Fruit fly (Drosophila melanogaster) whole organism, embryonic: ENCODE measurements around the gene UQCR-Q.

Source experiments
- Abd-B ChIP-seq: fragments of 200-800 bp; sonication (Bioruptor generic); optimal IDR thresholded peaks from 2 replicates; lab custom pipeline; 2018; ENCODE audit warnings: missing biosample characterization, mild to moderate bottlenecking, missing genetic modification characterization, moderate library complexity
- Aef1 ChIP-seq: fragments of 200-800 bp; sonication (Bioruptor generic); IDR thresholded peaks from 3 replicates; pipeline ENCODE4 v1.3.6; 2022; ENCODE audit warnings: missing biosample characterization, missing genetic modification characterization
- Atf6 ChIP-seq: fragments of 200-800 bp; sonication (Bioruptor generic); IDR thresholded peaks from 2 replicates; pipeline ENCODE4 v1.3.6; 2022; ENCODE audit warnings: missing biosample characterization, missing genetic modification characterization
- Bdp1 ChIP-seq: fragments of 200-800 bp; sonication (Bioruptor generic); optimal IDR thresholded peaks from 3 replicates; lab custom pipeline; 2016; ENCODE audit warnings: missing biosample characterization, missing genetic modification characterization
- CG1024 ChIP-seq: fragments of 200-800 bp; sonication (Bioruptor generic); IDR thresholded peaks from 2 replicates; pipeline ENCODE4 v1.3.6; 2022; ENCODE audit warnings: missing biosample characterization, missing genetic modification characterization
- CG10543 ChIP-seq: fragments of 200-800 bp; sonication (Bioruptor generic); optimal IDR thresholded peaks from 3 replicates; lab custom pipeline; 2017; ENCODE audit warnings: missing biosample characterization, mild to moderate bottlenecking, missing genetic modification characterization, moderate library complexity
- CG10979 ChIP-seq: fragments of 200-800 bp; sonication (Bioruptor generic); optimal IDR thresholded peaks from 2 replicates; lab custom pipeline; 2018; ENCODE audit warnings: missing biosample characterization, mild to moderate bottlenecking, missing genetic modification characterization, moderate library complexity
- CG12236 ChIP-seq: fragments of 200-800 bp; sonication (Bioruptor generic); optimal IDR thresholded peaks from 2 replicates; lab custom pipeline; 2016; ENCODE audit warnings: missing biosample characterization, missing genetic modification characterization
- CG13287 ChIP-seq: fragments of 200-800 bp; sonication (Bioruptor generic); IDR thresholded peaks from 2 replicates; pipeline ENCODE4 v1.3.6; 2022; ENCODE audit warnings: missing biosample characterization, missing genetic modification characterization; ENCODE audit not compliant: partially characterized antibody
- CG14860 ChIP-seq: fragments of 200-800 bp; sonication (Bioruptor generic); IDR thresholded peaks from 3 replicates; pipeline ENCODE4 v1.3.6; 2022; ENCODE audit warnings: missing biosample characterization, missing genetic modification characterization; ENCODE audit not compliant: partially characterized antibody
- CG15601 ChIP-seq: fragments of 200-800 bp; sonication (Bioruptor generic); optimal IDR thresholded peaks from 3 replicates; lab custom pipeline; 2019; ENCODE audit warnings: missing biosample characterization, mild to moderate bottlenecking, missing genetic modification characterization, moderate library complexity
- CG1603 ChIP-seq: fragments of 200-800 bp; sonication (Bioruptor generic); optimal IDR thresholded peaks from 2 replicates; lab custom pipeline; 2019; ENCODE audit warnings: missing biosample characterization, mild to moderate bottlenecking, missing genetic modification characterization, moderate library complexity
- CG17912 ChIP-seq: fragments of 200-800 bp; sonication (Bioruptor generic); optimal IDR thresholded peaks from 2 replicates; lab custom pipeline; 2018; ENCODE audit warnings: missing biosample characterization, mild to moderate bottlenecking, missing genetic modification characterization
- CG3281 ChIP-seq: fragments of 200-800 bp; sonication (Bioruptor generic); optimal IDR thresholded peaks from 3 replicates; lab custom pipeline; 2017; ENCODE audit warnings: missing biosample characterization, mild to moderate bottlenecking, missing genetic modification characterization
- CG34224 ChIP-seq: fragments of 200-800 bp; sonication (Bioruptor generic); IDR thresholded peaks from 3 replicates; pipeline ENCODE4 v1.3.6; 2022; ENCODE audit warnings: missing biosample characterization, missing genetic modification characterization; ENCODE audit not compliant: partially characterized antibody
- CG3847 ChIP-seq: fragments of 200-800 bp; sonication (Bioruptor generic); IDR thresholded peaks from 2 replicates; pipeline ENCODE4 v1.3.6; 2022; ENCODE audit warnings: missing biosample characterization, missing genetic modification characterization
- CG4617 ChIP-seq: fragments of 200-800 bp; sonication (Bioruptor generic); optimal IDR thresholded peaks from 3 replicates; lab custom pipeline; 2016; ENCODE audit warnings: missing biosample characterization, missing genetic modification characterization, borderline replicate concordance
- CG8924 ChIP-seq: fragments of 200-800 bp; optimal IDR thresholded peaks from 3 replicates; lab custom pipeline; 2019; ENCODE audit warnings: missing biosample characterization, mild to moderate bottlenecking, missing genetic modification characterization, moderate library complexity
- CG8944 ChIP-seq: fragments of 200-800 bp; sonication (Bioruptor generic); optimal IDR thresholded peaks from 3 replicates; lab custom pipeline; 2016; ENCODE audit warnings: missing biosample characterization, missing genetic modification characterization
- CG9797 ChIP-seq: fragments of 200-800 bp; sonication (Bioruptor generic); optimal IDR thresholded peaks from 3 replicates; lab custom pipeline; 2018; ENCODE audit warnings: missing biosample characterization, mild to moderate bottlenecking, missing genetic modification characterization
- Dad ChIP-seq: fragments of 200-800 bp; sonication (Bioruptor generic); optimal IDR thresholded peaks from 3 replicates; lab custom pipeline; 2016; ENCODE audit warnings: missing biosample characterization, missing genetic modification characterization
- Dbx ChIP-seq: fragments of 200-800 bp; sonication (Bioruptor generic); IDR thresholded peaks from 3 replicates; pipeline ENCODE4 v1.3.6; 2022; ENCODE audit warnings: missing biosample characterization, missing genetic modification characterization
- Dek ChIP-seq: fragments of 200-800 bp; sonication (Bioruptor generic); optimal IDR thresholded peaks from 3 replicates; lab custom pipeline; 2019; ENCODE audit warnings: missing biosample characterization, mild to moderate bottlenecking, missing genetic modification characterization, moderate library complexity
- Drgx ChIP-seq: fragments of 200-800 bp; sonication (Bioruptor generic); IDR thresholded peaks from 2 replicates; pipeline ENCODE4 v1.3.6; 2022; ENCODE audit warnings: missing biosample characterization, missing genetic modification characterization
- HLHmδ ChIP-seq: fragments of 200-800 bp; sonication (Bioruptor generic); optimal IDR thresholded peaks from 2 replicates; lab custom pipeline; 2018; ENCODE audit warnings: missing biosample characterization, mild to moderate bottlenecking, missing genetic modification characterization, moderate library complexity
- Lpt ChIP-seq: fragments of >200 bp; optimal IDR thresholded peaks from 2 replicates; lab custom pipeline; 2018; ENCODE audit warnings: missing biosample characterization, missing genetic modification characterization
- MESR4 ChIP-seq: fragments of 200-800 bp; sonication (Bioruptor generic); optimal IDR thresholded peaks from 2 replicates; lab custom pipeline; 2018; ENCODE audit warnings: missing biosample characterization, mild to moderate bottlenecking, missing genetic modification characterization, moderate library complexity
- NK7.1 ChIP-seq: fragments of 200-800 bp; sonication (Bioruptor generic); optimal IDR thresholded peaks from 3 replicates; lab custom pipeline; 2016; ENCODE audit warnings: missing biosample characterization, missing genetic modification characterization
- Ravus ChIP-seq: fragments of 200-800 bp; sonication (Bioruptor generic); IDR thresholded peaks from 2 replicates; pipeline ENCODE4 v1.3.6; 2022; ENCODE audit warnings: missing biosample characterization, missing genetic modification characterization
- Sry-β ChIP-seq: fragments of 200-800 bp; sonication (Bioruptor generic); optimal IDR thresholded peaks from 2 replicates; lab custom pipeline; 2018; ENCODE audit warnings: missing biosample characterization, mild to moderate bottlenecking, missing genetic modification characterization, moderate library complexity
- Usf ChIP-seq: fragments of 200-800 bp; sonication (Bioruptor generic); optimal IDR thresholded peaks from 2 replicates; lab custom pipeline; 2017; ENCODE audit warnings: missing genotype, missing biosample characterization, missing genetic modification characterization
- Xbp1 ChIP-seq: fragments of 200-800 bp; sonication (Bioruptor generic); optimal IDR thresholded peaks from 3 replicates; lab custom pipeline; 2016; ENCODE audit warnings: missing biosample characterization, mild to moderate bottlenecking, missing genetic modification characterization
- Xrp1 ChIP-seq: fragments of 200-800 bp; sonication (Bioruptor generic); IDR thresholded peaks from 2 replicates; pipeline ENCODE4 v1.3.6; 2022; ENCODE audit warnings: missing biosample characterization, missing genetic modification characterization
- YL-1 ChIP-seq: fragments of 200-800 bp; sonication (Bioruptor generic); optimal IDR thresholded peaks from 3 replicates; lab custom pipeline; 2017; ENCODE audit warnings: missing biosample characterization, mild to moderate bottlenecking, missing genetic modification characterization
- ash1 ChIP-seq: fragments of 200-800 bp; sonication (Bioruptor generic); optimal IDR thresholded peaks from 2 replicates; lab custom pipeline; 2018; ENCODE audit warnings: missing biosample characterization, mild to moderate bottlenecking, missing genetic modification characterization
- bbx ChIP-seq: fragments of 200-800 bp; sonication (Bioruptor generic); IDR thresholded peaks from 2 replicates; pipeline ENCODE4 v1.3.6; 2022; ENCODE audit warnings: missing biosample characterization, missing genetic modification characterization; ENCODE audit not compliant: partially characterized antibody
- chm ChIP-seq: fragments of 200-800 bp; sonication (Bioruptor generic); IDR thresholded peaks from 2 replicates; pipeline ENCODE4 v1.3.6; 2022; ENCODE audit warnings: missing biosample characterization, missing genetic modification characterization
- crol ChIP-seq: fragments of 200-800 bp; sonication (Bioruptor generic); IDR thresholded peaks from 2 replicates; pipeline ENCODE4 v1.3.6; 2022; ENCODE audit warnings: missing biosample characterization, missing genetic modification characterization
- danr ChIP-seq: fragments of 200-800 bp; sonication (Bioruptor generic); IDR thresholded peaks from 2 replicates; pipeline ENCODE4 v1.3.6; 2022; ENCODE audit warnings: missing biosample characterization, missing genetic modification characterization
- emc ChIP-seq: fragments of 200-800 bp; sonication (Bioruptor generic); optimal IDR thresholded peaks from 2 replicates; lab custom pipeline; 2016; ENCODE audit warnings: missing biosample characterization, missing genetic modification characterization
- gcm2 ChIP-seq: fragments of 200-800 bp; sonication (Bioruptor generic); optimal IDR thresholded peaks from 2 replicates; lab custom pipeline; 2016; ENCODE audit warnings: missing biosample characterization, missing genetic modification characterization
- gsb ChIP-seq: fragments of 200-800 bp; sonication (Bioruptor generic); IDR thresholded peaks from 2 replicates; pipeline ENCODE4 v1.3.6; 2022; ENCODE audit warnings: missing biosample characterization, missing genetic modification characterization
- h ChIP-seq: fragments of >200 bp; optimal IDR thresholded peaks from 2 replicates; lab custom pipeline; 2017
- hbn ChIP-seq: fragments of 200-800 bp; sonication (Bioruptor generic); IDR thresholded peaks from 2 replicates; pipeline ENCODE4 v1.3.6; 2022; ENCODE audit warnings: missing biosample characterization, missing genetic modification characterization; ENCODE audit not compliant: partially characterized antibody
- lmd ChIP-seq: fragments of 200-800 bp; sonication (Bioruptor generic); IDR thresholded peaks from 2 replicates; pipeline ENCODE4 v1.3.6; 2022; ENCODE audit warnings: missing biosample characterization, missing genetic modification characterization
- org-1 ChIP-seq: fragments of 200-800 bp; sonication (Bioruptor generic); optimal IDR thresholded peaks from 2 replicates; lab custom pipeline; 2017; ENCODE audit warnings: missing biosample characterization, missing genetic modification characterization
- phol ChIP-seq: fragments of 200-800 bp; sonication (Bioruptor generic); optimal IDR thresholded peaks from 3 replicates; lab custom pipeline; 2018; ENCODE audit warnings: missing biosample characterization, mild to moderate bottlenecking, missing genetic modification characterization, moderate library complexity
- rib ChIP-seq: fragments of 200-800 bp; sonication (Bioruptor generic); IDR thresholded peaks from 2 replicates; pipeline ENCODE4 v1.3.6; 2022; ENCODE audit warnings: missing biosample characterization, missing genetic modification characterization
- sr ChIP-seq: fragments of 200-800 bp; sonication (Bioruptor generic); IDR thresholded peaks from 3 replicates; pipeline ENCODE4 v1.3.6; 2022; ENCODE audit warnings: missing biosample characterization, missing genetic modification characterization
- ttk ChIP-seq: fragments of 200-800 bp; sonication (Bioruptor generic); IDR thresholded peaks from 2 replicates; pipeline ENCODE4 v2.1.2; 2022; ENCODE audit warnings: missing biosample characterization, missing genetic modification characterization
- z ChIP-seq: fragments of 200-800 bp; sonication (Bioruptor generic); IDR thresholded peaks from 3 replicates; pipeline ENCODE4 v1.3.6; 2022; ENCODE audit warnings: missing biosample characterization, missing genetic modification characterization

UQCR-Q gene

DNA sequence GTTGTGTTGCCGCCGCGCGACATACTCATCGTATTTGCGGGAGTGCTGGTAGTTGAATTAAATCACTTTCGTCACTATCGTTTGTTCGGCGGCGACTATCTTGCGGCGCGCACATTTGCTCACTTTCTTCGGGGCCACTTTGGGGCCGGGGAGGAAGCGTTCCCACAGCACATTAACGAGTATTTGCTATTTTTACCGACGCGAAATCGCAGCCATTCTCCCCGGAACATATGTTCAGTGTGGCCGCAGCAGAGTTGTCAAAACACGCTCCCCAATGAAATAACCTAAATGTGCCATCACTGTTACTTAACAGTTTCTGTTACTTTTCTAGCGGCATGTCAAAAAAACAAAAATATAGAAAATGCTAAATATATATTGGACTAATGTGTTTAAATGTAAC is 41.6 kb upstream of the UQCR-Q start, which contains the start of gene frc (continued):
- TF ChIP-seq CG34224 (GFP tag; lab: Robert Waterston, UW) (0 out of 3 replicates have a peak, but pooled peaks have one; percentile 14), crol (0 out of 2 replicates have a peak, but pooled peaks have one; percentile 6), Xrp1 (GFP tag; lab: Robert Waterston, UW) (0 out of 2 replicates have a peak, but pooled peaks have one; percentile 13), hbn (GFP tag; lab: Robert Waterston, UW) (peak; percentile 27; the same call in 1 of the 2 replicates), Atf6 (GFP tag; lab: Robert Waterston, UW) (no peak), CG9797 (GFP tag; lab: Kevin White, UChicago) (peak; percentile 54), CG4617 (GFP tag; lab: Kevin White, UChicago) (peak; percentile 40), CG13287 (GFP tag; lab: Robert Waterston, UW) (0 out of 2 replicates have a peak, but pooled peaks have one; percentile 6), bbx (GFP tag; lab: Robert Waterston, UW) (no peak), CG3281 (no peak), Usf (GFP tag; lab: Kevin White, UChicago) (no peak), chm (GFP tag; lab: Robert Waterston, UW) (0 out of 2 replicates have a peak, but pooled peaks have one; percentile 50), Bdp1 (no peak), Dbx (GFP tag; lab: Robert Waterston, UW) (peak; percentile 39; the same call in 1 of the 3 replicates), YL-1 (GFP tag; lab: Kevin White, UChicago) (no peak), HLHmδ (GFP tag; lab: Kevin White, UChicago) (peak; percentile 45), phol (no peak), MESR4 (GFP tag; lab: Kevin White, UChicago) (peak; percentile 77), CG14860 (GFP tag; lab: Robert Waterston, UW) (no peak)

DNA sequence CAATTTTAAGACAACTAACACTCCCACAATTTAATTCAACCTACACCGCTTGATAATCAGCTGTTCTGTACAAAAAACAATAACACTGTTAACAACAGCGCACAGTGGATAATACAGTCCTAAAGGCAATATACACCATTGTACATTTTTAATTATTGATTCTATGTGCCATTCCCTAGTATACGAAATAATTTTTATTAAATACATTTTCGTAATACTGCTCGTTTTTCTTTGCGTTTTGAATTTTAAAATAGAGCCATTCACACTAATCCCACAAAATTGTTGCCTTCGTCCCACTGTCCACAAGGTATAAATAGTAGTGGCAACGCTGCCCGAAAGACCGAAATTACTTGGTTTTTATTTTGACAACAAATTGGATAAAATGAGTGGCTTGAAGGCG is 41.0 kb upstream of the UQCR-Q start, which contains the start of the genes Coq4 and CG32176:
Gene Coq4, minus strand, starts transcription at position 67 of the 400 bp plus-strand sequence.
Gene CG32176, plus strand, starts transcription at position 314 of the 400 bp plus-strand sequence.
- TF ChIP-seq Lpt (GFP tag; lab: Kevin White, UChicago) = no peak
- TF ChIP-seq gcm2 = peak; percentile 97
- TF ChIP-seq Ravus = peak; percentile 94
- TF ChIP-seq CG12236 (GFP tag; lab: Kevin White, UChicago) = peak; percentile 92
- peak; percentile 96 for TF ChIP-seq CG10979 (tag; lab: Kevin White, UChicago)
- TF ChIP-seq Abd-B (GFP tag; lab: Kevin White, UChicago) = peak; percentile 99
- TF ChIP-seq org-1 (GFP tag; lab: Kevin White, UChicago) = peak; percentile 93
- no peak for TF ChIP-seq h (lab: Kevin White, UChicago)
- peak; percentile 96 for TF ChIP-seq Drgx (GFP tag; lab: Robert Waterston, UW)
- TF ChIP-seq ttk (GFP tag; lab: Robert Waterston, UW) = peak; percentile 97
- peak; percentile 94 for TF ChIP-seq CG15601 (tag; lab: Kevin White, UChicago)
- TF ChIP-seq CG8924 (tag; lab: Kevin White, UChicago) = peak; percentile 97
- TF ChIP-seq Dad = peak; percentile 97
- TF ChIP-seq Aef1 (GFP tag; lab: Robert Waterston, UW) = peak; percentile 97
- peak; percentile 98 for TF ChIP-seq CG3847 (GFP tag; lab: Robert Waterston, UW)
- peak; percentile 96 for TF ChIP-seq gsb
- TF ChIP-seq sr (GFP tag; lab: Robert Waterston, UW) = peak; percentile 92
- peak; percentile 96 for TF ChIP-seq CG10543 (GFP tag; lab: Kevin White, UChicago)
- TF ChIP-seq danr (GFP tag; lab: Robert Waterston, UW) = peak; percentile 92
- TF ChIP-seq lmd (GFP tag; lab: Robert Waterston, UW) = peak; percentile 98
- peak; percentile 65 for TF ChIP-seq Sry-β
- TF ChIP-seq CG1024 (GFP tag; lab: Robert Waterston, UW) = peak; percentile 94
- TF ChIP-seq CG17912 (GFP tag; lab: Kevin White, UChicago) = peak; percentile 90
- peak; percentile 70; the same call in 2 of the 3 replicates for TF ChIP-seq z
- TF ChIP-seq rib (GFP tag; lab: Robert Waterston, UW) = peak; percentile 98
- peak; percentile 98 for TF ChIP-seq CG1603 (tag; lab: Kevin White, UChicago)
- TF ChIP-seq NK7.1 = peak; percentile 96
- TF ChIP-seq CG8944 (GFP tag; lab: Kevin White, UChicago) = peak; percentile 99
- TF ChIP-seq Xbp1 = peak; percentile 99
- TF ChIP-seq Dek (tag; lab: Kevin White, UChicago) = peak; percentile 97
- peak; percentile 91 for TF ChIP-seq ash1 (GFP tag; lab: Kevin White, UChicago)
- peak; percentile 95 for TF ChIP-seq emc
